Fruit fly (Drosophila melanogaster) S2 (cell line): Measurements from ENCODE around the gene CG17597.

Experiments
- CG8478 ChIP-seq: fragments of >200 bp; optimal IDR thresholded peaks from 2 replicates; lab custom pipeline; 2018
- CTCF ChIP-seq, 2 experiments: fragments of >200 bp; optimal IDR thresholded peaks; 2 replicates each; lab custom pipeline; 2018

DNA sequence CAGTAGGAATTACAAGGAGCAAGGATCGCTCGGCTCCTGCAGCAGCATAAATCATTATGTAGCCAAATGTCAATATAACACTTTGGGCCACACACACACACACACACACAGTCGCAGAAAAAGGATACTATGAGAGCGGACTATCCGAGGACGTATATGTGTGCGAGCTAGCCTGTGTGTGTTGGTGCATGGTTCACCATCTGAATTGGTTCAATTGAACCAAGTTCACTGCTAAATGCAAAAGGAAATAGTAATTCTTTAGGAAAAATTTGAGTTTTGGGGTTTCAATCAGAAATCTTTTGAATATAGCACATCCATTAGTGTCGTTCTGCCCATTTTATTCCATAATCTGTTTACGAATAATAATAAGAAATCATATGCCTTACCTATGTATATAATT is 15.2 kb upstream of the CG17597 start:
- TF ChIP-seq CTCF (optimal IDR thresholded peaks at IDR 0.05; lab: Kevin White, UChicago) (no peak), CG8478 (lab: Kevin White, UChicago) (no peak)
